Worm (Caenorhabditis elegans): Measurements from ENCODE around the gene pgp-12.

- TF ChIP-seq elt-3 (tag; optimal IDR thresholded peaks at IDR 0.05) (no peak), nhr-12 (tag; optimal IDR thresholded peaks at IDR 0.05) (no peak), sem-2 (GFP tag; optimal IDR thresholded peaks at IDR 0.05) (peak; percentile 36), mep-1 (tag; optimal IDR thresholded peaks at IDR 0.05) (no peak), drap-1 (GFP tag; optimal IDR thresholded peaks at IDR 0.05) (no peak), nhr-76 (tag; optimal IDR thresholded peaks at IDR 0.05) (no peak), ztf-11 (tag; optimal IDR thresholded peaks at IDR 0.05) (peak; percentile 30), pha-4 (tag; optimal IDR thresholded peaks at IDR 0.05) (no peak), lsy-2 (tag; optimal IDR thresholded peaks at IDR 0.05) (no peak), flh-1 (GFP tag; optimal IDR thresholded peaks at IDR 0.05) (no peak), tbx-8 (GFP tag; optimal IDR thresholded peaks at IDR 0.05) (peak; percentile 3), elt-1 (tag; optimal IDR thresholded peaks at IDR 0.05; ENCODE audit: borderline replicate concordance, insufficient read depth) (no peak), nhr-28 (tag; optimal IDR thresholded peaks at IDR 0.05) (no peak), sptf-1 (tag; optimal IDR thresholded peaks at IDR 0.05) (peak; percentile 54)
These were observed 39.7 kb upstream of the pgp-12 start for ce11 chrX:12691740-12692383.
